Fruit fly (Drosophila melanogaster) whole organism, embryonic: ENCODE data around the gene Mybbp1A.
A peak's percentile ranks its signal among the peaks of the same experiment; 100 is the strongest.

Experiments used
- CG10431 ChIP-seq: fragments of 200-800 bp; sonication (Bioruptor generic); optimal IDR thresholded peaks from 3 replicates; lab custom pipeline; 2018; ENCODE audit warnings: missing biosample characterization, mild to moderate bottlenecking, missing genetic modification characterization
- CG10959 ChIP-seq: fragments of 200-800 bp; sonication (Bioruptor generic); IDR thresholded peaks from 2 replicates; pipeline ENCODE4 v1.3.6; 2022; ENCODE audit warnings: missing biosample characterization, missing genetic modification characterization
- CG11398 ChIP-seq: fragments of 200-800 bp; sonication (Bioruptor generic); optimal IDR thresholded peaks from 2 replicates; lab custom pipeline; 2016; ENCODE audit warnings: missing biosample characterization, missing genetic modification characterization
- CG11696 ChIP-seq: fragments of 200-800 bp; sonication (Bioruptor generic); IDR thresholded peaks from 2 replicates; pipeline ENCODE4 v1.3.6; 2022; ENCODE audit warnings: missing biosample characterization, missing genetic modification characterization
- CG1233 ChIP-seq: fragments of 200-800 bp; sonication (Bioruptor generic); optimal IDR thresholded peaks from 4 replicates; lab custom pipeline; 2018; ENCODE audit warnings: missing biosample characterization, mild to moderate bottlenecking, missing genetic modification characterization
- CG14667 ChIP-seq: fragments of 200-800 bp; sonication (Bioruptor generic); IDR thresholded peaks from 2 replicates; pipeline ENCODE4 v1.3.6; 2022; ENCODE audit warnings: missing biosample characterization, missing genetic modification characterization
- CG14860 ChIP-seq: fragments of 200-800 bp; sonication (Bioruptor generic); IDR thresholded peaks from 3 replicates; pipeline ENCODE4 v1.3.6; 2022; ENCODE audit warnings: missing biosample characterization, missing genetic modification characterization; ENCODE audit not compliant: partially characterized antibody
- CG15011 ChIP-seq: fragments of 200-800 bp; sonication (Bioruptor generic); optimal IDR thresholded peaks from 3 replicates; lab custom pipeline; 2018; ENCODE audit warnings: missing biosample characterization, mild to moderate bottlenecking, missing genetic modification characterization
- CG2120 ChIP-seq: fragments of 200-800 bp; sonication (Bioruptor generic); optimal IDR thresholded peaks from 3 replicates; lab custom pipeline; 2016; ENCODE audit warnings: missing biosample characterization, missing genetic modification characterization
- CG4404 ChIP-seq: fragments of 200-800 bp; sonication (Bioruptor generic); IDR thresholded peaks from 2 replicates; pipeline ENCODE4 v1.3.6; 2022; ENCODE audit warnings: missing biosample characterization, missing genetic modification characterization
- CG4820 ChIP-seq: fragments of 200-800 bp; sonication (Bioruptor generic); optimal IDR thresholded peaks from 3 replicates; lab custom pipeline; 2016; ENCODE audit warnings: missing biosample characterization, missing genetic modification characterization
- CG6175 ChIP-seq: fragments of 200-800 bp; sonication (Bioruptor generic); IDR thresholded peaks from 3 replicates; pipeline ENCODE4 v1.3.6; 2022; ENCODE audit warnings: missing biosample characterization, missing genetic modification characterization
- CG6254 ChIP-seq: fragments of 200-800 bp; sonication (Bioruptor generic); optimal IDR thresholded peaks from 3 replicates; lab custom pipeline; 2017; ENCODE audit warnings: mild to moderate bottlenecking, missing biosample characterization, missing genetic modification reagents, missing genetic modification characterization
- CG8478 ChIP-seq: fragments of >200 bp; optimal IDR thresholded peaks from 2 replicates; lab custom pipeline; 2018
- CG8944 ChIP-seq: fragments of 200-800 bp; sonication (Bioruptor generic); optimal IDR thresholded peaks from 3 replicates; lab custom pipeline; 2016; ENCODE audit warnings: missing biosample characterization, missing genetic modification characterization
- CHES-1-like ChIP-seq: fragments of 200-800 bp; sonication (Bioruptor generic); optimal IDR thresholded peaks from 2 replicates; lab custom pipeline; 2016; ENCODE audit warnings: missing biosample characterization, missing genetic modification characterization
- E2f1 ChIP-seq: fragments of 200-800 bp; sonication (Bioruptor generic); IDR thresholded peaks from 2 replicates; pipeline ENCODE4 v1.3.6; 2022; ENCODE audit warnings: missing biosample characterization, missing genetic modification characterization
- Ets65A ChIP-seq: fragments of 200-800 bp; sonication (Bioruptor generic); peaks from one replicate; lab custom pipeline; 2016; ENCODE audit warnings: missing biosample characterization, missing genetic modification characterization
- MESR4 ChIP-seq: fragments of 200-800 bp; sonication (Bioruptor generic); optimal IDR thresholded peaks from 2 replicates; lab custom pipeline; 2018; ENCODE audit warnings: missing biosample characterization, mild to moderate bottlenecking, missing genetic modification characterization, moderate library complexity
- Med ChIP-seq: fragments of 200-800 bp; sonication (Bioruptor generic); peaks from one replicate; lab custom pipeline; 2016; ENCODE audit warnings: missing biosample characterization, missing genetic modification characterization, mild to moderate bottlenecking, inconsistent platforms, moderate library complexity
- Mes4 ChIP-seq: fragments of 200-800 bp; sonication (Bioruptor generic); optimal IDR thresholded peaks from 2 replicates; lab custom pipeline; 2016; ENCODE audit warnings: missing biosample characterization, missing genetic modification characterization
- Pdp1 ChIP-seq, 2 experiments: fragments of 200-800 bp; sonication (Bioruptor generic); optimal IDR thresholded peaks; 3 replicates each; lab custom pipeline; 2016; ENCODE audit warnings: missing biosample characterization in 2 of 2, missing genetic modification characterization in 2 of 2, mild to moderate bottlenecking in 1 of 2, moderate library complexity in 1 of 2
- Rfx ChIP-seq: fragments of 200-800 bp; sonication (Bioruptor generic); IDR thresholded peaks from 2 replicates; pipeline ENCODE4 v1.3.6; 2022; ENCODE audit warnings: missing biosample characterization, missing genetic modification characterization
- Six4 ChIP-seq: fragments of 200-800 bp; sonication (Bioruptor generic); optimal IDR thresholded peaks from 2 replicates; lab custom pipeline; 2016; ENCODE audit warnings: missing biosample characterization, missing genetic modification characterization
- Sry-β ChIP-seq: fragments of 200-800 bp; sonication (Bioruptor generic); optimal IDR thresholded peaks from 2 replicates; lab custom pipeline; 2018; ENCODE audit warnings: missing biosample characterization, mild to moderate bottlenecking, missing genetic modification characterization, moderate library complexity
- Sry-δ ChIP-seq: fragments of 200-800 bp; sonication (Bioruptor generic); optimal IDR thresholded peaks from 2 replicates; lab custom pipeline; 2016; ENCODE audit warnings: missing biosample characterization, missing genetic modification characterization
- Ssrp ChIP-seq: fragments of 200-800 bp; sonication (Bioruptor generic); optimal IDR thresholded peaks from 2 replicates; lab custom pipeline; 2018; ENCODE audit warnings: missing biosample characterization, mild to moderate bottlenecking, missing genetic modification characterization, moderate library complexity
- Vsx1 ChIP-seq: fragments of 200-800 bp; sonication (Bioruptor generic); optimal IDR thresholded peaks from 2 replicates; lab custom pipeline; 2017; ENCODE audit warnings: missing biosample characterization, mild to moderate bottlenecking, missing genetic modification characterization, missing genetic modification reagents
- al ChIP-seq: fragments of 200-800 bp; sonication (Bioruptor generic); IDR thresholded peaks from 2 replicates; pipeline ENCODE4 v1.3.6; 2022; ENCODE audit warnings: missing biosample characterization, missing genetic modification characterization
- ap ChIP-seq: fragments of 200-800 bp; sonication (Bioruptor generic); IDR thresholded peaks from 2 replicates; pipeline ENCODE4 v1.3.6; 2022; ENCODE audit warnings: missing biosample characterization, missing genetic modification characterization
- bcd ChIP-seq: fragments of 200-800 bp; sonication (Bioruptor generic); optimal IDR thresholded peaks from 2 replicates; lab custom pipeline; 2017; ENCODE audit warnings: missing biosample characterization, mild to moderate bottlenecking, missing genetic modification characterization
- ci ChIP-seq: fragments of 200-800 bp; sonication (Bioruptor generic); IDR thresholded peaks from 3 replicates; pipeline ENCODE4 v1.3.6; 2022; ENCODE audit warnings: missing biosample characterization, missing genetic modification characterization
- crol ChIP-seq: fragments of 200-800 bp; sonication (Bioruptor generic); IDR thresholded peaks from 2 replicates; pipeline ENCODE4 v1.3.6; 2022; ENCODE audit warnings: missing biosample characterization, missing genetic modification characterization
- da ChIP-seq: fragments of 200-800 bp; sonication (Bioruptor generic); optimal IDR thresholded peaks from 2 replicates; lab custom pipeline; 2016; ENCODE audit warnings: missing biosample characterization, missing genetic modification characterization
- disco-r ChIP-seq: fragments of 200-800 bp; sonication (Bioruptor generic); optimal IDR thresholded peaks from 2 replicates; lab custom pipeline; 2016; ENCODE audit warnings: missing biosample characterization, missing genetic modification characterization
- ems ChIP-seq: fragments of 200-800 bp; sonication (Bioruptor generic); optimal IDR thresholded peaks from 3 replicates; lab custom pipeline; 2016; ENCODE audit warnings: missing biosample characterization, missing genetic modification characterization
- en ChIP-seq: fragments of 200-800 bp; sonication (Bioruptor generic); optimal IDR thresholded peaks from 2 replicates; lab custom pipeline; 2016; ENCODE audit warnings: missing biosample characterization, missing genetic modification characterization
- eve ChIP-seq, 2 experiments: fragments of >200 bp; optimal IDR thresholded peaks; 2 replicates each; lab custom pipeline; 2017; ENCODE audit warnings: missing biosample characterization in 2 of 2, missing genetic modification characterization in 2 of 2
- gce ChIP-seq: fragments of 200-800 bp; sonication (Bioruptor generic); IDR thresholded peaks from 3 replicates; pipeline ENCODE4 v1.3.6; 2022; ENCODE audit warnings: missing biosample characterization, missing genetic modification characterization
- gt ChIP-seq: fragments of 200-800 bp; sonication (Bioruptor generic); IDR thresholded peaks from 2 replicates; pipeline ENCODE4 v1.3.6; 2022; ENCODE audit warnings: missing biosample characterization, missing genetic modification characterization
- klu ChIP-seq: fragments of 200-800 bp; sonication (Bioruptor generic); IDR thresholded peaks from 2 replicates; pipeline ENCODE4 v1.3.6; 2022; ENCODE audit warnings: missing biosample characterization, missing genetic modification characterization
- lilli ChIP-seq: fragments of 200-800 bp; sonication (Bioruptor generic); optimal IDR thresholded peaks from 3 replicates; lab custom pipeline; 2016; ENCODE audit warnings: missing biosample characterization, missing genetic modification characterization
- lola ChIP-seq, 3 experiments: fragments of >200 bp in 2 of 3; fragments of 200-800 bp in 1 of 3; sonication (Bioruptor generic) in 1 of 3; optimal IDR thresholded peaks; 2 replicates each; lab custom pipeline; 2017 to 2019; ENCODE audit warnings: missing biosample characterization in 3 of 3, missing genetic modification characterization in 3 of 3, mild to moderate bottlenecking in 1 of 3, moderate library complexity in 1 of 3
- mam ChIP-seq: fragments of 200-800 bp; sonication (Bioruptor generic); optimal IDR thresholded peaks from 3 replicates; lab custom pipeline; 2016; ENCODE audit warnings: missing biosample characterization, missing genetic modification characterization
- prd ChIP-seq, 3 experiments: fragments of >200 bp in 2 of 3; fragments of 200-800 bp in 1 of 3; sonication (Bioruptor generic) in 1 of 3; optimal IDR thresholded peaks in 2 of 3; IDR thresholded peaks in 1 of 3; 2 replicates in 2 of 3; 3 replicates in 1 of 3; pipeline versions ENCODE4 v1.3.6 to Lab custom; 2017 to 2022; ENCODE audit warnings: missing biosample characterization in 1 of 3, missing genetic modification characterization in 1 of 3
- repo ChIP-seq: fragments of 200-800 bp; sonication (Bioruptor generic); optimal IDR thresholded peaks from 2 replicates; lab custom pipeline; 2016; ENCODE audit warnings: missing biosample characterization, missing genetic modification characterization
- rib ChIP-seq: fragments of 200-800 bp; sonication (Bioruptor generic); IDR thresholded peaks from 2 replicates; pipeline ENCODE4 v1.3.6; 2022; ENCODE audit warnings: missing biosample characterization, missing genetic modification characterization
- sc ChIP-seq, 3 experiments: fragments of >200 bp in 2 of 3; fragments of 200-800 bp in 1 of 3; sonication (Bioruptor generic) in 1 of 3; optimal IDR thresholded peaks; 2 replicates in 2 of 3; 3 replicates in 1 of 3; lab custom pipeline; 2017; ENCODE audit warnings: mild to moderate bottlenecking in 1 of 3, missing biosample characterization in 1 of 3, missing genetic modification characterization in 1 of 3, missing genetic modification reagents in 1 of 3
- tin ChIP-seq: fragments of 200-800 bp; sonication (Bioruptor generic); optimal IDR thresholded peaks from 3 replicates; lab custom pipeline; 2016; ENCODE audit warnings: missing biosample characterization, missing genetic modification characterization
- tll ChIP-seq, 2 experiments: fragments of 200-800 bp in 1 of 2; fragments of >200 bp in 1 of 2; sonication (Bioruptor generic) in 1 of 2; optimal IDR thresholded peaks; 2 replicates each; lab custom pipeline; 2017 to 2019; ENCODE audit warnings: missing biosample characterization in 2 of 2, missing genetic modification characterization in 2 of 2, mild to moderate bottlenecking in 1 of 2, moderate library complexity in 1 of 2

The Mybbp1A gene

DNA sequence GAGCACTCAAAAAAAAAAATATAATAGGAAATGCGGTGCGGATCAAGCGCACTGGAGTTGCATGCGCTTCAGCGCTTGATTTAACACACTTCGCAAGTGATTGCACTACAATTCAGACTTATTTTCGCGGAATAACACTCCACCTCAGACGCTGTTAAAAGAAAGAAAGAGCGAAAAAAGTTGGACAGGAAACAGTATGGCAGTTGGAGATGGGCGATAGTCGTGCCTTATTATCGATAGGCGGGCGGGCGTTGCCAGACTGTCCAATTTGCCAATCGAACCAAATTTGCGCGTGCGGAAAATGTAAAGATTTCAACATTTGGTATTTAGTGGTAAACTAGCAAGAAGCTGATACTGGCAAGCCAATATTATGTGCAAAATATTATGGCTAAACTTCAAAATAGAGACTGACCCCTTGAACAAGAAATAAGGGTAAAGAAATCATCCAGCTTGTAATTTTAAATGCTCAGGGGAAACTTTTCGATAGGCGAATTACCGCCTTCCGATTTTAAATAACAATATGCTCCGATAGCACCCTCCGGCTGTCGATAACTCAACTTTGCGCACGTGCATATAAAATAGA, at the start of gene Mybbp1A, which contains the start of gene RpL36 (continued):
- TF ChIP-seq CG15011 = peak; percentile 75
- TF ChIP-seq ap = peak; percentile 58
- peak; percentile 30; the same call in 1 of the 2 replicates for TF ChIP-seq klu (GFP tag; lab: Robert Waterston, UW)
- TF ChIP-seq Rfx (GFP tag; lab: Robert Waterston, UW) = peak; percentile 85
- TF ChIP-seq en (GFP tag; lab: Kevin White, UChicago) = peak; percentile 56
- peak; percentile 66 for TF ChIP-seq da (GFP tag; lab: Kevin White, UChicago)
- peak; percentile 75 for TF ChIP-seq mam
- peak; percentile 57; the same call in 1 of the 2 replicates for TF ChIP-seq E2f1 (GFP tag; lab: Robert Waterston, UW)
- peak; percentile 65 for TF ChIP-seq CG11398 (GFP tag; lab: Kevin White, UChicago)
- peak; percentile 98 for TF ChIP-seq Sry-δ
- no peak for TF ChIP-seq sc (optimal IDR thresholded peaks at IDR 0.05; lab: Kevin White, UChicago)
- TF ChIP-seq sc (GFP tag; optimal IDR thresholded peaks at IDR 0.05; lab: Kevin White, UChicago) = peak; percentile 57
- TF ChIP-seq CG8478 (lab: Kevin White, UChicago) = no peak
- no peak for TF ChIP-seq al (GFP tag; lab: Robert Waterston, UW)
- TF ChIP-seq Six4 (GFP tag; lab: Kevin White, UChicago) = peak; percentile 52
- TF ChIP-seq CG11696 = 0 out of 2 replicates have a peak, but pooled peaks have one; percentile 6
- no peak for TF ChIP-seq prd (optimal IDR thresholded peaks at IDR 0.05; lab: Kevin White, UChicago)
- TF ChIP-seq prd (GFP tag; IDR thresholded peaks at IDR 0.05; lab: Robert Waterston, UW) = peak; percentile 60
- TF ChIP-seq CG4820 (GFP tag; lab: Kevin White, UChicago) = peak; percentile 47
- TF ChIP-seq CG10431 (GFP tag; lab: Kevin White, UChicago) = peak; percentile 71
- no peak for TF ChIP-seq Sry-β (GFP tag; lab: Kevin White, UChicago)
- 0 out of 3 replicates have a peak, but pooled peaks have one; percentile 30 for TF ChIP-seq CG6175
- no peak for TF ChIP-seq tll (GFP tag; optimal IDR thresholded peaks at IDR 0.05; lab: Kevin White, UChicago)
- TF ChIP-seq Med (GFP tag; lab: Kevin White, UChicago) = peak; percentile 98
- peak; percentile 55; the same call in 1 of the 2 replicates for TF ChIP-seq rib (GFP tag; lab: Robert Waterston, UW)
- TF ChIP-seq CG6254 (GFP tag; lab: Kevin White, UChicago) = peak; percentile 59
- no peak for TF ChIP-seq CG10959 (GFP tag; lab: Robert Waterston, UW)
- peak; percentile 87 for TF ChIP-seq ci
- peak; percentile 5 for TF ChIP-seq Ssrp (tag; lab: Kevin White, UChicago)
- TF ChIP-seq CG14860 (GFP tag; lab: Robert Waterston, UW) = peak; percentile 89
- TF ChIP-seq CG14667 (GFP tag; lab: Robert Waterston, UW) = no peak
- TF ChIP-seq disco-r (GFP tag; lab: Kevin White, UChicago) = peak; percentile 64
- peak; percentile 89 for TF ChIP-seq Mes4 (GFP tag; lab: Kevin White, UChicago)
- peak; percentile 72 for TF ChIP-seq ems
- peak; percentile 31 for TF ChIP-seq CG4404 (GFP tag; lab: Robert Waterston, UW)
- peak; percentile 98 for TF ChIP-seq MESR4 (GFP tag; lab: Kevin White, UChicago)
- TF ChIP-seq lola (GFP tag; optimal IDR thresholded peaks at IDR 0.05; lab: Kevin White, UChicago) = peak in 1 of 3 experiments; percentile 42
- TF ChIP-seq gce (GFP tag; lab: Robert Waterston, UW) = peak; percentile 63; the same call in 1 of the 3 replicates
- peak; percentile 62 for TF ChIP-seq lilli (GFP tag; lab: Kevin White, UChicago)
- TF ChIP-seq eve (GFP tag; optimal IDR thresholded peaks at IDR 0.05; lab: Kevin White, UChicago) = no peak
- peak; percentile 85 for TF ChIP-seq CHES-1-like (GFP tag; lab: Kevin White, UChicago)
- peak; percentile 98 for TF ChIP-seq Ets65A
- TF ChIP-seq crol (GFP tag; lab: Robert Waterston, UW) = no peak
- TF ChIP-seq Vsx1 = no peak
- peak; percentile 55 for TF ChIP-seq CG8944 (GFP tag; lab: Kevin White, UChicago)
- peak; percentile 65 for TF ChIP-seq tin (GFP tag; lab: Kevin White, UChicago)
- peak; percentile 84 for TF ChIP-seq bcd
- no peak for TF ChIP-seq gt (GFP tag; lab: Robert Waterston, UW)
- peak; percentile 66 for TF ChIP-seq repo (GFP tag; lab: Kevin White, UChicago)
- peak; percentile 37 to 71 for TF ChIP-seq Pdp1 (GFP tag; optimal IDR thresholded peaks at IDR 0.05; lab: Kevin White, UChicago)
- peak; percentile 67 for TF ChIP-seq CG1233
- TF ChIP-seq CG2120 (GFP tag; lab: Kevin White, UChicago) = peak; percentile 70
